Worm (Caenorhabditis elegans) whole organism, L2 larva: ENCODE measurements around the gene C18B2.3.

Experiments
- F13H6.1 ChIP-seq: sonication (generic microtip); optimal IDR thresholded peaks from 2 replicates; lab custom pipeline; 2016; ENCODE audit warnings: missing genetic modification characterization, missing compliant biosample characterization
- Y55F3AM.14 ChIP-seq: fragments of 200-800 bp; sonication (Bioruptor generic); optimal IDR thresholded peaks from 2 replicates; lab custom pipeline; 2018; ENCODE audit warnings: mild to moderate bottlenecking, missing genetic modification characterization, missing compliant biosample characterization
- ZK546.5 ChIP-seq: sonication (generic microtip); optimal IDR thresholded peaks from 2 replicates; lab custom pipeline; 2017; ENCODE audit warnings: missing biosample characterization, missing genetic modification characterization
- alr-1 ChIP-seq: fragments of 150-350 bp; optimal IDR thresholded peaks from 2 replicates; lab custom pipeline; 2014; ENCODE audit warnings: missing biosample characterization, missing genetic modification characterization
- aly-2 ChIP-seq: fragments of 150-350 bp; optimal IDR thresholded peaks from 2 replicates; lab custom pipeline; 2014; ENCODE audit warnings: missing biosample characterization, missing genetic modification characterization
- ama-1 ChIP-seq: fragments of 150-350 bp; optimal IDR thresholded peaks from 2 replicates; lab custom pipeline; 2018; ENCODE audit warnings: inconsistent platforms
- ceh-16 ChIP-seq: fragments of 150-350 bp; optimal IDR thresholded peaks from 2 replicates; lab custom pipeline; 2014; ENCODE audit warnings: missing biosample characterization, missing genetic modification characterization
- ceh-82 ChIP-seq: fragments of 150-350 bp; optimal IDR thresholded peaks from 2 replicates; lab custom pipeline; 2014; ENCODE audit warnings: missing biosample characterization, missing genetic modification characterization
- crh-2 ChIP-seq: sonication (generic microtip); optimal IDR thresholded peaks from 2 replicates; lab custom pipeline; 2017; ENCODE audit warnings: missing biosample characterization, missing genetic modification characterization
- elt-1 ChIP-seq: fragments of 150-350 bp; optimal IDR thresholded peaks from 2 replicates; lab custom pipeline; 2014; ENCODE audit warnings: missing biosample characterization, missing genetic modification characterization
- elt-3 ChIP-seq: sonication (generic microtip); optimal IDR thresholded peaks from 2 replicates; lab custom pipeline; 2017; ENCODE audit warnings: missing biosample characterization, missing genetic modification characterization
- fos-1 ChIP-seq: fragments of 150-350 bp; optimal IDR thresholded peaks from 2 replicates; lab custom pipeline; 2014; ENCODE audit warnings: missing biosample characterization, missing genetic modification characterization
- gmeb-1 ChIP-seq: fragments of 150-350 bp; optimal IDR thresholded peaks from 2 replicates; lab custom pipeline; 2014; ENCODE audit warnings: missing biosample characterization, missing genetic modification characterization
- lin-11 ChIP-seq: fragments of 150-350 bp; sonication (generic microtip); optimal IDR thresholded peaks from 2 replicates; lab custom pipeline; 2014; ENCODE audit warnings: missing biosample characterization, missing genetic modification characterization, inconsistent platforms, mixed read lengths
- lin-13 ChIP-seq: fragments of 150-350 bp; optimal IDR thresholded peaks from 2 replicates; lab custom pipeline; 2014; ENCODE audit warnings: missing biosample characterization, missing genetic modification reagents, missing genetic modification characterization
- lin-39 ChIP-seq: fragments of 150-350 bp; optimal IDR thresholded peaks from 2 replicates; lab custom pipeline; 2014; ENCODE audit warnings: missing biosample characterization, missing genetic modification reagents, missing genetic modification characterization
- lsy-2 ChIP-seq, 2 experiments: fragments of 150-350 bp in 1 of 2; sonication (generic microtip) in 1 of 2; optimal IDR thresholded peaks; 2 replicates each; lab custom pipeline; 2014 to 2017; ENCODE audit warnings: missing biosample characterization in 2 of 2, missing genetic modification characterization in 2 of 2
- mab-5 ChIP-seq: fragments of 150-350 bp; optimal IDR thresholded peaks from 2 replicates; lab custom pipeline; 2014; ENCODE audit warnings: missing biosample characterization, missing genetic modification characterization
- mbf-1 ChIP-seq: sonication (generic microtip); optimal IDR thresholded peaks from 2 replicates; lab custom pipeline; 2017; ENCODE audit warnings: missing biosample characterization, missing genetic modification characterization
- mdl-1 ChIP-seq, 2 experiments: fragments of 150-350 bp in 1 of 2; sonication (generic microtip) in 1 of 2; optimal IDR thresholded peaks; 2 replicates each; lab custom pipeline; 2017; ENCODE audit warnings: missing biosample characterization in 2 of 2, missing genetic modification characterization in 2 of 2
- nhr-11 ChIP-seq: fragments of 150-350 bp; optimal IDR thresholded peaks from 2 replicates; lab custom pipeline; 2014; ENCODE audit warnings: missing biosample characterization, missing genetic modification characterization
- nhr-12 ChIP-seq: fragments of 150-350 bp; optimal IDR thresholded peaks from 2 replicates; lab custom pipeline; 2014; ENCODE audit warnings: missing biosample characterization, missing genetic modification characterization
- nhr-21 ChIP-seq: fragments of 150-350 bp; optimal IDR thresholded peaks from 2 replicates; lab custom pipeline; 2014; ENCODE audit warnings: missing biosample characterization, missing genetic modification characterization
- nhr-23 ChIP-seq: fragments of 150-350 bp; optimal IDR thresholded peaks from 2 replicates; lab custom pipeline; 2014; ENCODE audit warnings: missing biosample characterization, missing genetic modification reagents, missing genetic modification characterization
- nhr-6 ChIP-seq: fragments of 150-350 bp; optimal IDR thresholded peaks from 2 replicates; lab custom pipeline; 2014; ENCODE audit warnings: missing biosample characterization, missing genetic modification characterization
- nhr-77 ChIP-seq: fragments of 150-350 bp; optimal IDR thresholded peaks from 2 replicates; lab custom pipeline; 2014; ENCODE audit warnings: missing biosample characterization, missing genetic modification characterization
- sem-4 ChIP-seq: fragments of 150-350 bp; optimal IDR thresholded peaks from 2 replicates; lab custom pipeline; 2014; ENCODE audit warnings: missing biosample characterization, missing genetic modification reagents, missing genetic modification characterization
- skn-1 ChIP-seq: sonication (generic microtip); optimal IDR thresholded peaks from 2 replicates; lab custom pipeline; 2017; ENCODE audit warnings: missing biosample characterization, missing genetic modification characterization
- sma-3 ChIP-seq: sonication (generic microtip); optimal IDR thresholded peaks from 2 replicates; lab custom pipeline; 2016; ENCODE audit warnings: missing genetic modification reagents, missing genetic modification characterization, missing compliant biosample characterization
- sma-9 ChIP-seq, 2 experiments: fragments of 150-350 bp in 1 of 2; sonication (generic microtip) in 1 of 2; optimal IDR thresholded peaks; 2 replicates each; lab custom pipeline; 2014 to 2016; ENCODE audit warnings: missing genetic modification characterization in 2 of 2, mild to moderate bottlenecking in 1 of 2, missing biosample characterization in 1 of 2, missing compliant biosample characterization in 1 of 2, missing genetic modification reagents in 1 of 2, moderate library complexity in 1 of 2
- snpc-4 ChIP-seq: fragments of 150-350 bp; optimal IDR thresholded peaks from 2 replicates; lab custom pipeline; 2014; ENCODE audit warnings: missing biosample characterization, missing genetic modification characterization
- unc-39 ChIP-seq: fragments of 150-350 bp; optimal IDR thresholded peaks from 2 replicates; lab custom pipeline; 2014; ENCODE audit warnings: missing biosample characterization, missing genetic modification characterization
- unc-55 ChIP-seq: fragments of 150-350 bp; sonication (generic microtip); optimal IDR thresholded peaks from 3 replicates; lab custom pipeline; 2014; ENCODE audit warnings: missing biosample characterization, missing genetic modification reagents, missing genetic modification characterization
- unc-62 ChIP-seq: fragments of 150-350 bp; optimal IDR thresholded peaks from 2 replicates; lab custom pipeline; 2014; ENCODE audit warnings: missing biosample characterization, missing genetic modification reagents, missing genetic modification characterization
- zag-1 ChIP-seq: fragments of 150-350 bp; optimal IDR thresholded peaks from 2 replicates; lab custom pipeline; 2014; ENCODE audit warnings: missing biosample characterization, missing genetic modification characterization
- ztf-11 ChIP-seq: sonication (generic microtip); optimal IDR thresholded peaks from 2 replicates; lab custom pipeline; 2017; ENCODE audit warnings: missing biosample characterization, missing genetic modification characterization
- ztf-4 ChIP-seq: fragments of 150-350 bp; optimal IDR thresholded peaks from 2 replicates; lab custom pipeline; 2014; ENCODE audit warnings: missing biosample characterization, missing genetic modification characterization

C18B2.3 gene

ce11 chrX:3566856-3567255 lies 34.8 kb upstream of the C18B2.3 start:
- no peak for TF ChIP-seq ztf-4
- no peak for TF ChIP-seq aly-2
- no peak for TF ChIP-seq ztf-11 (tag; lab: Kevin White, UChicago)
- no peak for TF ChIP-seq lin-39 (tag; lab: Kevin White, UChicago)
- TF ChIP-seq snpc-4 = no peak
- TF ChIP-seq unc-39 (tag; lab: Kevin White, UChicago) = no peak
- TF ChIP-seq sma-3 (GFP tag; lab: Kevin White, UChicago) = no peak
- TF ChIP-seq ceh-16 (tag; lab: Kevin White, UChicago) = no peak
- TF ChIP-seq nhr-6 (tag; lab: Kevin White, UChicago) = no peak
- no peak for TF ChIP-seq ama-1 (lab: Kevin White, UChicago)
- TF ChIP-seq nhr-12 (tag; lab: Kevin White, UChicago) = no peak
- no peak for TF ChIP-seq alr-1
- TF ChIP-seq skn-1 = no peak
- no peak for TF ChIP-seq gmeb-1
- no peak for TF ChIP-seq mbf-1
- TF ChIP-seq nhr-21 = no peak
- no peak for TF ChIP-seq zag-1 (tag; lab: Kevin White, UChicago)
- no peak for TF ChIP-seq lin-11 (tag; lab: Kevin White, UChicago)
- TF ChIP-seq unc-55 = no peak
- no peak for TF ChIP-seq elt-3 (tag; lab: Kevin White, UChicago)

- TF ChIP-seq nhr-21 (no peak), nhr-77 (tag; lab: Kevin White, UChicago) (no peak), sma-3 (GFP tag; lab: Kevin White, UChicago) (no peak), sem-4 (tag; lab: Kevin White, UChicago) (no peak), mab-5 (tag; lab: Kevin White, UChicago) (no peak), nhr-6 (tag; lab: Kevin White, UChicago) (no peak), nhr-23 (tag; lab: Kevin White, UChicago) (no peak), unc-62 (GFP tag; lab: Kevin White, UChicago) (no peak)
Observed at ce11 chrX:3572490-3572889, 29.1 kb upstream of the C18B2.3 start, which contains the start of gene vit-3. vit-3 (minus strand) TSS chrX:3572549.

- no peak for TF ChIP-seq alr-1
- no peak for TF ChIP-seq ceh-82 (tag; lab: Kevin White, UChicago)
- TF ChIP-seq skn-1 = no peak
- TF ChIP-seq lin-13 (GFP tag; lab: Kevin White, UChicago) = no peak
- TF ChIP-seq nhr-11 (tag; lab: Kevin White, UChicago) = no peak
- TF ChIP-seq sma-3 (GFP tag; lab: Kevin White, UChicago) = no peak
- TF ChIP-seq gmeb-1 = no peak
- no peak for TF ChIP-seq unc-39 (tag; lab: Kevin White, UChicago)
- TF ChIP-seq elt-3 (tag; lab: Kevin White, UChicago) = no peak
- TF ChIP-seq Y55F3AM.14 (GFP tag; lab: Kevin White, UChicago) = no peak
- TF ChIP-seq sma-9 (GFP tag; optimal IDR thresholded peaks at IDR 0.05; lab: Kevin White, UChicago) = no peak
- no peak for TF ChIP-seq sma-9 (tag; optimal IDR thresholded peaks at IDR 0.05; lab: Kevin White, UChicago)
- TF ChIP-seq F13H6.1 = no peak
- no peak for TF ChIP-seq ztf-11 (tag; lab: Kevin White, UChicago)
- no peak for TF ChIP-seq snpc-4
- TF ChIP-seq mdl-1 (tag; optimal IDR thresholded peaks at IDR 0.05; lab: Kevin White, UChicago) = no peak
- TF ChIP-seq lin-39 (tag; lab: Kevin White, UChicago) = no peak
- TF ChIP-seq lsy-2 (tag; optimal IDR thresholded peaks at IDR 0.05; lab: Kevin White, UChicago) = no peak
Observed at ce11 chrX:3573482-3573881, 28.1 kb upstream of the C18B2.3 start, which contains the start of gene T27A10.5. T27A10.5 (minus strand) TSS chrX:3573582.

- TF ChIP-seq gmeb-1 (peak; percentile 37), fos-1 (tag; lab: Kevin White, UChicago) (peak; percentile 98), sma-9 (GFP tag; optimal IDR thresholded peaks at IDR 0.05; lab: Kevin White, UChicago) (peak; percentile 27), sma-9 (tag; optimal IDR thresholded peaks at IDR 0.05; lab: Kevin White, UChicago) (no peak), skn-1 (no peak), crh-2 (tag; lab: Kevin White, UChicago) (peak; percentile 55), lin-39 (tag; lab: Kevin White, UChicago) (no peak)
Observed at ce11 chrX:3576239-3576638, 25.4 kb upstream of the C18B2.3 start, which contains the start of gene ckc-1. ckc-1 (plus strand) TSS chrX:3576606.

- TF ChIP-seq elt-3 (tag; lab: Kevin White, UChicago) (no peak), sma-9 (GFP tag; optimal IDR thresholded peaks at IDR 0.05; lab: Kevin White, UChicago) (peak; percentile 7), sma-9 (tag; optimal IDR thresholded peaks at IDR 0.05; lab: Kevin White, UChicago) (no peak), nhr-77 (tag; lab: Kevin White, UChicago) (no peak), Y55F3AM.14 (GFP tag; lab: Kevin White, UChicago) (no peak), ZK546.5 (tag; lab: Kevin White, UChicago) (no peak), elt-1 (no peak)
Observed at ce11 chrX:3581813-3582212, 19.8 kb upstream of the C18B2.3 start.
